Fruit fly (Drosophila melanogaster) whole organism, embryonic: ENCODE results near the gene kat-60L1.

Experiments used
- Abd-B ChIP-seq: fragments of 200-800 bp; sonication (Bioruptor generic); optimal IDR thresholded peaks from 2 replicates; lab custom pipeline; 2018; ENCODE audit warnings: missing biosample characterization, mild to moderate bottlenecking, missing genetic modification characterization, moderate library complexity
- Adf1 ChIP-seq: fragments of 200-800 bp; sonication (Bioruptor generic); IDR thresholded peaks from 2 replicates; pipeline ENCODE4 v1.3.6; 2022; ENCODE audit warnings: missing biosample characterization, missing genetic modification characterization
- CG10543 ChIP-seq: fragments of 200-800 bp; sonication (Bioruptor generic); optimal IDR thresholded peaks from 3 replicates; lab custom pipeline; 2017; ENCODE audit warnings: missing biosample characterization, mild to moderate bottlenecking, missing genetic modification characterization, moderate library complexity
- CG11456 ChIP-seq: fragments of 200-800 bp; sonication (Bioruptor generic); IDR thresholded peaks from 3 replicates; pipeline ENCODE4 v1.3.6; 2022; ENCODE audit warnings: missing biosample characterization, missing genetic modification characterization
- CG16779 ChIP-seq: fragments of 200-800 bp; sonication (Bioruptor generic); IDR thresholded peaks from 2 replicates; pipeline ENCODE4 v1.3.6; 2022; ENCODE audit warnings: missing biosample characterization, missing genetic modification characterization
- CG17186 ChIP-seq: fragments of 200-800 bp; sonication (Bioruptor generic); optimal IDR thresholded peaks from 3 replicates; lab custom pipeline; 2017; ENCODE audit warnings: missing biosample characterization, missing genetic modification reagents, missing genetic modification characterization
- CG18599 ChIP-seq: fragments of 200-800 bp; sonication (Bioruptor generic); optimal IDR thresholded peaks from 3 replicates; lab custom pipeline; 2017; ENCODE audit warnings: missing biosample characterization, missing genetic modification characterization, mild to moderate bottlenecking, moderate library complexity, missing genetic modification reagents
- CG33557 ChIP-seq: fragments of 200-800 bp; sonication (Bioruptor generic); optimal IDR thresholded peaks from 2 replicates; lab custom pipeline; 2019; ENCODE audit warnings: missing biosample characterization, mild to moderate bottlenecking, missing genetic modification characterization, moderate library complexity
- CG34376 ChIP-seq: fragments of 200-800 bp; sonication (Bioruptor generic); optimal IDR thresholded peaks from 2 replicates; lab custom pipeline; 2018; ENCODE audit warnings: missing biosample characterization, mild to moderate bottlenecking, missing genetic modification characterization
- CG4820 ChIP-seq: fragments of 200-800 bp; sonication (Bioruptor generic); optimal IDR thresholded peaks from 3 replicates; lab custom pipeline; 2016; ENCODE audit warnings: missing biosample characterization, missing genetic modification characterization
- CG6765 ChIP-seq: fragments of 200-800 bp; sonication (Bioruptor generic); optimal IDR thresholded peaks from 3 replicates; lab custom pipeline; 2017; ENCODE audit warnings: missing biosample characterization, mild to moderate bottlenecking, missing genetic modification characterization
- CG7928 ChIP-seq: fragments of 200-800 bp; sonication (Bioruptor generic); optimal IDR thresholded peaks from 2 replicates; lab custom pipeline; 2017; ENCODE audit warnings: missing biosample characterization, mild to moderate bottlenecking, missing genetic modification characterization
- CG7987 ChIP-seq: fragments of 200-800 bp; sonication (Bioruptor generic); optimal IDR thresholded peaks from 2 replicates; lab custom pipeline; 2018; ENCODE audit warnings: missing biosample characterization, mild to moderate bottlenecking, missing genetic modification characterization, moderate library complexity
- Dek ChIP-seq: fragments of 200-800 bp; sonication (Bioruptor generic); optimal IDR thresholded peaks from 3 replicates; lab custom pipeline; 2019; ENCODE audit warnings: missing biosample characterization, mild to moderate bottlenecking, missing genetic modification characterization, moderate library complexity
- Ets65A ChIP-seq: fragments of 200-800 bp; sonication (Bioruptor generic); peaks from one replicate; lab custom pipeline; 2016; ENCODE audit warnings: missing biosample characterization, missing genetic modification characterization
- Hey ChIP-seq: fragments of 200-800 bp; sonication (Bioruptor generic); optimal IDR thresholded peaks from 3 replicates; lab custom pipeline; 2018; ENCODE audit warnings: missing biosample characterization, mild to moderate bottlenecking, missing genetic modification characterization
- Med ChIP-seq: fragments of 200-800 bp; sonication (Bioruptor generic); peaks from one replicate; lab custom pipeline; 2016; ENCODE audit warnings: missing biosample characterization, missing genetic modification characterization, mild to moderate bottlenecking, inconsistent platforms, moderate library complexity
- Meics ChIP-seq: fragments of 200-800 bp; sonication (Bioruptor generic); optimal IDR thresholded peaks from 2 replicates; lab custom pipeline; 2017; ENCODE audit warnings: missing biosample characterization, mild to moderate bottlenecking, missing genetic modification characterization
- NFAT ChIP-seq: fragments of 200-800 bp; sonication (Bioruptor generic); IDR thresholded peaks from 2 replicates; pipeline ENCODE4 v1.3.6; 2022; ENCODE audit warnings: missing biosample characterization, missing genetic modification characterization
- Side ChIP-seq: fragments of 200-800 bp; sonication (Bioruptor generic); optimal IDR thresholded peaks from 2 replicates; lab custom pipeline; 2016; ENCODE audit warnings: missing biosample characterization, missing genetic modification characterization
- Trl ChIP-seq, 3 experiments: fragments of >200 bp in 2 of 3; fragments of 200-800 bp in 1 of 3; sonication (Bioruptor generic) in 1 of 3; optimal IDR thresholded peaks; 2 replicates in 1 of 3; 3 replicates in 2 of 3; lab custom pipeline; 2016 to 2017; ENCODE audit warnings: missing biosample characterization in 1 of 3, missing genetic modification characterization in 1 of 3
- Vsx1 ChIP-seq: fragments of 200-800 bp; sonication (Bioruptor generic); optimal IDR thresholded peaks from 2 replicates; lab custom pipeline; 2017; ENCODE audit warnings: missing biosample characterization, mild to moderate bottlenecking, missing genetic modification characterization, missing genetic modification reagents
- cato ChIP-seq: fragments of 200-800 bp; sonication (Bioruptor generic); optimal IDR thresholded peaks from 2 replicates; lab custom pipeline; 2016; ENCODE audit warnings: missing biosample characterization, missing genetic modification characterization, borderline replicate concordance
- cwo ChIP-seq: fragments of 200-800 bp; sonication (Bioruptor generic); optimal IDR thresholded peaks from 3 replicates; lab custom pipeline; 2017; ENCODE audit warnings: missing biosample characterization, missing genetic modification characterization, mild to moderate bottlenecking, moderate library complexity, missing genetic modification reagents
- exex ChIP-seq: fragments of 200-800 bp; sonication (Bioruptor generic); optimal IDR thresholded peaks from 4 replicates; lab custom pipeline; 2018; ENCODE audit warnings: missing biosample characterization, mild to moderate bottlenecking, missing genetic modification characterization, moderate library complexity
- ftz-f1 ChIP-seq: fragments of 200-800 bp; sonication (Bioruptor generic); optimal IDR thresholded peaks from 2 replicates; lab custom pipeline; 2016; ENCODE audit warnings: missing biosample characterization, missing genetic modification characterization
- gem ChIP-seq: fragments of 200-800 bp; sonication (Bioruptor generic); optimal IDR thresholded peaks from 2 replicates; lab custom pipeline; 2019; ENCODE audit warnings: missing biosample characterization, mild to moderate bottlenecking, missing genetic modification characterization, moderate library complexity
- grn ChIP-seq: fragments of 200-800 bp; sonication (Bioruptor generic); optimal IDR thresholded peaks from 3 replicates; lab custom pipeline; 2017; ENCODE audit warnings: missing biosample characterization, missing genetic modification characterization
- luna ChIP-seq: fragments of 200-800 bp; sonication (Bioruptor generic); optimal IDR thresholded peaks from 2 replicates; lab custom pipeline; 2016; ENCODE audit warnings: missing biosample characterization, missing genetic modification characterization
- nau ChIP-seq: fragments of 200-800 bp; sonication (Bioruptor generic); optimal IDR thresholded peaks from 3 replicates; lab custom pipeline; 2017; ENCODE audit warnings: missing biosample characterization, mild to moderate bottlenecking, missing genetic modification characterization, missing genetic modification reagents
- onecut ChIP-seq: fragments of 200-800 bp; sonication (Bioruptor generic); IDR thresholded peaks from 2 replicates; pipeline ENCODE4 v1.3.6; 2022; ENCODE audit warnings: missing biosample characterization, missing genetic modification characterization
- pros ChIP-seq: fragments of 200-800 bp; sonication (Bioruptor generic); optimal IDR thresholded peaks from 3 replicates; lab custom pipeline; 2019; ENCODE audit warnings: missing biosample characterization, mild to moderate bottlenecking, missing genetic modification characterization, moderate library complexity
- sug ChIP-seq: fragments of 200-800 bp; optimal IDR thresholded peaks from 2 replicates; lab custom pipeline; 2019; ENCODE audit warnings: missing biosample characterization, mild to moderate bottlenecking, missing genetic modification characterization, moderate library complexity
- trem ChIP-seq: fragments of 200-800 bp; optimal IDR thresholded peaks from 3 replicates; lab custom pipeline; 2019; ENCODE audit warnings: missing biosample characterization, mild to moderate bottlenecking, missing genetic modification characterization, moderate library complexity
- ttk ChIP-seq: fragments of 200-800 bp; sonication (Bioruptor generic); IDR thresholded peaks from 2 replicates; pipeline ENCODE4 v2.1.2; 2022; ENCODE audit warnings: missing biosample characterization, missing genetic modification characterization
- vfl ChIP-seq: fragments of 200-800 bp; sonication (Bioruptor generic); optimal IDR thresholded peaks from 2 replicates; lab custom pipeline; 2016; ENCODE audit warnings: missing biosample characterization, missing genetic modification characterization
- vnd ChIP-seq: fragments of 200-800 bp; sonication (Bioruptor generic); IDR thresholded peaks from 3 replicates; pipeline ENCODE4 v1.3.6; 2022; ENCODE audit warnings: missing biosample characterization, missing genetic modification characterization; ENCODE audit not compliant: partially characterized antibody

Gene kat-60L1

dm6 chr3R:5829762-5830161 is 48.2 kb downstream of the kat-60L1 start, which contains the start of gene glob3 (continued):
- TF ChIP-seq CG7928 (no peak), ttk (GFP tag; lab: Robert Waterston, UW) (no peak), gem (no peak)

dm6 chr3R:5831339-5831738 is 49.8 kb downstream of the kat-60L1 start, which contains the start of gene CG1208:
CG1208 (plus strand) TSS chr3R:5831639.
- peak; percentile 86 for TF ChIP-seq Adf1 (GFP tag; lab: Robert Waterston, UW)
- TF ChIP-seq Meics, result no peak
- no peak for TF ChIP-seq vfl (GFP tag; lab: Kevin White, UChicago)
- TF ChIP-seq Dek (tag; lab: Kevin White, UChicago), result no peak
- no peak for TF ChIP-seq trem (tag; lab: Kevin White, UChicago)
- TF ChIP-seq NFAT (GFP tag; lab: Robert Waterston, UW), result 0 out of 2 replicates have a peak, but pooled peaks have one; percentile 5
- TF ChIP-seq sug (tag; lab: Kevin White, UChicago), result peak; percentile 2

dm6 chr3R:5832345-5832981 is 50.9 kb downstream of the kat-60L1 start:
- TF ChIP-seq CG11456 (GFP tag; lab: Robert Waterston, UW) (no peak), grn (GFP tag; lab: Kevin White, UChicago) (peak; percentile 75), CG6765 (no peak), NFAT (GFP tag; lab: Robert Waterston, UW) (0 out of 2 replicates have a peak, but pooled peaks have one; percentile 10), CG4820 (GFP tag; lab: Kevin White, UChicago) (no peak), CG7987 (GFP tag; lab: Kevin White, UChicago) (peak; percentile 49), luna (GFP tag; lab: Kevin White, UChicago) (no peak), Trl (optimal IDR thresholded peaks at IDR 0.05; lab: Kevin White, UChicago) (no peak), Trl (GFP tag; optimal IDR thresholded peaks at IDR 0.05; lab: Kevin White, UChicago) (no peak), exex (tag; lab: Kevin White, UChicago) (peak; percentile 87), cato (GFP tag; lab: Kevin White, UChicago) (no peak), Adf1 (GFP tag; lab: Robert Waterston, UW) (peak; percentile 6; the same call in 1 of the 2 replicates), Hey (tag; lab: Kevin White, UChicago) (peak; percentile 85), pros (no peak), Ets65A (GFP tag; lab: Kevin White, UChicago) (no peak), CG10543 (GFP tag; lab: Kevin White, UChicago) (peak; percentile 21), Abd-B (GFP tag; lab: Kevin White, UChicago) (no peak), vnd (GFP tag; lab: Robert Waterston, UW) (peak; percentile 58), nau (GFP tag; lab: Kevin White, UChicago) (no peak), CG16779 (GFP tag; lab: Robert Waterston, UW) (no peak), Med (GFP tag; lab: Kevin White, UChicago) (no peak), CG33557 (no peak), CG18599 (peak; percentile 53), Side (no peak), onecut (GFP tag; lab: Robert Waterston, UW) (no peak), CG34376 (GFP tag; lab: Kevin White, UChicago) (peak; percentile 86), sug (tag; lab: Kevin White, UChicago) (peak; percentile 96), ftz-f1 (GFP tag; lab: Kevin White, UChicago) (peak; percentile 23), Vsx1 (GFP tag; lab: Kevin White, UChicago) (peak; percentile 24), CG17186 (GFP tag; lab: Kevin White, UChicago) (no peak), cwo (GFP tag; lab: Kevin White, UChicago) (peak; percentile 70)
